Worm (Caenorhabditis elegans) whole organism, mixed stage, embryonic: ENCODE data around the gene vps-53.

Experiments used
- M03D4.4 ChIP-seq: sonication (generic microtip); optimal IDR thresholded peaks from 2 replicates; lab custom pipeline; 2017; ENCODE audit warnings: mild to moderate bottlenecking, missing genetic modification characterization, missing compliant biosample characterization
- blmp-1 ChIP-seq: fragments of 150-350 bp; optimal IDR thresholded peaks from 2 replicates; lab custom pipeline; 2014; ENCODE audit warnings: missing biosample characterization, missing genetic modification characterization
- ceh-39 ChIP-seq: fragments of 150-350 bp; optimal IDR thresholded peaks from 2 replicates; lab custom pipeline; 2014; ENCODE audit warnings: missing biosample characterization, missing genetic modification characterization
- ceh-43 ChIP-seq: fragments of 200-800 bp; sonication (Bioruptor generic); optimal IDR thresholded peaks from 2 replicates; lab custom pipeline; 2018; ENCODE audit warnings: mild to moderate bottlenecking, missing genetic modification characterization, moderate library complexity, missing compliant biosample characterization
- ces-1 ChIP-seq: fragments of 150-350 bp; optimal IDR thresholded peaks from 2 replicates; lab custom pipeline; 2014; ENCODE audit warnings: missing biosample characterization, missing genetic modification reagents, missing genetic modification characterization
- cnd-1 ChIP-seq: fragments of 200-800 bp; sonication (Bioruptor generic); optimal IDR thresholded peaks from 2 replicates; lab custom pipeline; 2018; ENCODE audit warnings: mild to moderate bottlenecking, missing genetic modification characterization, missing compliant biosample characterization
- drap-1 ChIP-seq: fragments of 200-800 bp; sonication (Bioruptor generic); optimal IDR thresholded peaks from 3 replicates; lab custom pipeline; 2018; ENCODE audit warnings: mild to moderate bottlenecking, missing genetic modification characterization, missing compliant biosample characterization
- elt-1 ChIP-seq: sonication (generic microtip); optimal IDR thresholded peaks from 2 replicates; lab custom pipeline; 2017; ENCODE audit warnings: missing genetic modification characterization, mild to moderate bottlenecking, missing compliant biosample characterization, antibody characterized with exemption, moderate library complexity, borderline replicate concordance; ENCODE audit not compliant: insufficient read depth
- elt-3 ChIP-seq: fragments of 150-350 bp; optimal IDR thresholded peaks from 2 replicates; lab custom pipeline; 2014; ENCODE audit warnings: missing biosample characterization, missing genetic modification characterization
- flh-1 ChIP-seq: fragments of 200-800 bp; sonication (Bioruptor generic); optimal IDR thresholded peaks from 2 replicates; lab custom pipeline; 2018; ENCODE audit warnings: mild to moderate bottlenecking, missing genetic modification characterization, moderate library complexity, missing compliant biosample characterization
- ham-2 ChIP-seq: fragments of 200-800 bp; sonication (Bioruptor generic); optimal IDR thresholded peaks from 2 replicates; lab custom pipeline; 2018; ENCODE audit warnings: mild to moderate bottlenecking, missing genetic modification characterization, missing compliant biosample characterization
- hlh-1 ChIP-seq: fragments of 150-350 bp; optimal IDR thresholded peaks from 2 replicates; lab custom pipeline; 2014; ENCODE audit warnings: missing biosample characterization, missing genetic modification reagents, missing genetic modification characterization
- lsy-2 ChIP-seq: fragments of 150-350 bp; optimal IDR thresholded peaks from 2 replicates; lab custom pipeline; 2014; ENCODE audit warnings: missing biosample characterization, missing genetic modification characterization
- mab-5 ChIP-seq: fragments of 150-350 bp; optimal IDR thresholded peaks from 2 replicates; lab custom pipeline; 2014; ENCODE audit warnings: missing biosample characterization, missing genetic modification characterization
- mls-2 ChIP-seq: sonication (generic microtip); optimal IDR thresholded peaks from 2 replicates; lab custom pipeline; 2016; ENCODE audit warnings: mild to moderate bottlenecking, missing genetic modification characterization, moderate library complexity, missing compliant biosample characterization
- nhr-12 ChIP-seq: fragments of 150-350 bp; optimal IDR thresholded peaks from 2 replicates; lab custom pipeline; 2014; ENCODE audit warnings: missing biosample characterization, missing genetic modification characterization
- nhr-2 ChIP-seq: fragments of 150-350 bp; optimal IDR thresholded peaks from 2 replicates; lab custom pipeline; 2014; ENCODE audit warnings: missing biosample characterization, missing genetic modification characterization
- nhr-237 ChIP-seq: fragments of 150-350 bp; optimal IDR thresholded peaks from 2 replicates; lab custom pipeline; 2014; ENCODE audit warnings: missing biosample characterization, missing genetic modification characterization
- nhr-28 ChIP-seq: fragments of 150-350 bp; optimal IDR thresholded peaks from 2 replicates; lab custom pipeline; 2014; ENCODE audit warnings: missing biosample characterization, missing genetic modification characterization
- nhr-76 ChIP-seq: sonication (generic microtip); optimal IDR thresholded peaks from 2 replicates; lab custom pipeline; 2017; ENCODE audit warnings: missing biosample characterization, missing genetic modification characterization
- pha-4 ChIP-seq: fragments of 150-350 bp; optimal IDR thresholded peaks from 2 replicates; lab custom pipeline; 2018; ENCODE audit warnings: missing biosample characterization, missing genetic modification reagents, missing genetic modification characterization
- sem-2 ChIP-seq: fragments of 200-800 bp; sonication (Bioruptor generic); optimal IDR thresholded peaks from 2 replicates; lab custom pipeline; 2018; ENCODE audit warnings: mild to moderate bottlenecking, missing genetic modification characterization, missing compliant biosample characterization
- sptf-1 ChIP-seq: sonication (generic microtip); optimal IDR thresholded peaks from 2 replicates; lab custom pipeline; 2017; ENCODE audit warnings: mild to moderate bottlenecking, missing genetic modification characterization, moderate library complexity, missing compliant biosample characterization
- tbx-8 ChIP-seq: fragments of 200-800 bp; sonication (Bioruptor generic); optimal IDR thresholded peaks from 2 replicates; lab custom pipeline; 2018; ENCODE audit warnings: mild to moderate bottlenecking, missing genetic modification characterization, moderate library complexity, missing compliant biosample characterization
- unc-120 ChIP-seq: sonication (generic microtip); optimal IDR thresholded peaks from 2 replicates; lab custom pipeline; 2017; ENCODE audit warnings: missing genetic modification characterization, missing compliant biosample characterization; ENCODE audit not compliant: poor library complexity, severe bottlenecking
- unc-39 ChIP-seq: fragments of 150-350 bp; optimal IDR thresholded peaks from 2 replicates; lab custom pipeline; 2014; ENCODE audit warnings: missing biosample characterization, missing genetic modification characterization
- unc-62 ChIP-seq: fragments of 150-350 bp; optimal IDR thresholded peaks from 2 replicates; lab custom pipeline; 2014; ENCODE audit warnings: missing biosample characterization, missing genetic modification reagents, missing genetic modification characterization
- zip-8 ChIP-seq: fragments of 150-350 bp; optimal IDR thresholded peaks from 2 replicates; lab custom pipeline; 2014; ENCODE audit warnings: missing biosample characterization, missing genetic modification characterization
- ztf-11 ChIP-seq: fragments of 150-350 bp; optimal IDR thresholded peaks from 2 replicates; lab custom pipeline; 2014; ENCODE audit warnings: missing biosample characterization, missing genetic modification characterization

Gene vps-53

ce11 chrIII:9793592-9794417 lies 36.5 kb upstream of the vps-53 start, which contains the start of the genes R10E11.9 and mcm-6:
R10E11.9 (minus strand) TSS chrIII:9793642.
mcm-6 (plus strand) TSS chrIII:9794367.
- TF ChIP-seq ceh-43 (GFP tag; lab: Kevin White, UChicago) (no peak), pha-4 (peak; percentile 11)

ce11 chrIII:9789607-9790073 lies 32.3 kb upstream of the vps-53 start, which contains the start of gene R10E11.5:
R10E11.5 (minus strand) TSS chrIII:9789657.
- no peak for TF ChIP-seq sptf-1
- no peak for TF ChIP-seq ceh-43 (GFP tag; lab: Kevin White, UChicago)
- no peak for TF ChIP-seq ham-2
- TF ChIP-seq unc-39 = no peak
- TF ChIP-seq nhr-12 (tag; lab: Kevin White, UChicago) = no peak
- no peak for TF ChIP-seq blmp-1 (tag; lab: Kevin White, UChicago)
- no peak for TF ChIP-seq mls-2 (tag; lab: Kevin White, UChicago)
- TF ChIP-seq nhr-28 (tag; lab: Kevin White, UChicago) = no peak
- TF ChIP-seq nhr-2 (tag; lab: Kevin White, UChicago) = no peak
- TF ChIP-seq cnd-1 (tag; lab: Kevin White, UChicago) = no peak
- no peak for TF ChIP-seq ztf-11 (tag; lab: Kevin White, UChicago)
- TF ChIP-seq unc-62 (GFP tag; lab: Kevin White, UChicago) = no peak
- TF ChIP-seq tbx-8 (GFP tag; lab: Kevin White, UChicago) = no peak
- TF ChIP-seq elt-3 (tag; lab: Kevin White, UChicago) = no peak
- no peak for TF ChIP-seq M03D4.4 (tag; lab: Kevin White, UChicago)
- TF ChIP-seq nhr-76 = no peak
- no peak for TF ChIP-seq unc-120
- no peak for TF ChIP-seq pha-4
- TF ChIP-seq flh-1 (GFP tag; lab: Kevin White, UChicago) = no peak
- TF ChIP-seq nhr-237 (tag; lab: Kevin White, UChicago) = no peak

- TF ChIP-seq elt-1 (tag; lab: Kevin White, UChicago) (no peak), flh-1 (GFP tag; lab: Kevin White, UChicago) (no peak), ces-1 (GFP tag; lab: Kevin White, UChicago) (no peak), unc-62 (GFP tag; lab: Kevin White, UChicago) (no peak), ztf-11 (tag; lab: Kevin White, UChicago) (no peak), ceh-43 (GFP tag; lab: Kevin White, UChicago) (no peak), drap-1 (GFP tag; lab: Kevin White, UChicago) (no peak), pha-4 (no peak), lsy-2 (tag; lab: Kevin White, UChicago) (no peak), sem-2 (GFP tag; lab: Kevin White, UChicago) (no peak), nhr-12 (tag; lab: Kevin White, UChicago) (no peak), cnd-1 (tag; lab: Kevin White, UChicago) (no peak), ceh-39 (tag; lab: Kevin White, UChicago) (no peak), mab-5 (tag; lab: Kevin White, UChicago) (no peak), zip-8 (no peak), mls-2 (tag; lab: Kevin White, UChicago) (no peak), tbx-8 (GFP tag; lab: Kevin White, UChicago) (no peak)
These were observed 31.8 kb upstream of the vps-53 start for ce11 chrIII:9789083-9789482.

ce11 chrIII:9786776-9787175 lies 29.5 kb upstream of the vps-53 start:
- TF ChIP-seq nhr-237 (tag; lab: Kevin White, UChicago) = no peak
- TF ChIP-seq sem-2 (GFP tag; lab: Kevin White, UChicago) = no peak
- TF ChIP-seq zip-8 = no peak
- TF ChIP-seq ceh-43 (GFP tag; lab: Kevin White, UChicago) = no peak
- TF ChIP-seq nhr-28 (tag; lab: Kevin White, UChicago) = no peak
- TF ChIP-seq elt-1 (tag; lab: Kevin White, UChicago) = no peak
- no peak for TF ChIP-seq elt-3 (tag; lab: Kevin White, UChicago)
- TF ChIP-seq ztf-11 (tag; lab: Kevin White, UChicago) = no peak
- no peak for TF ChIP-seq ham-2
- TF ChIP-seq hlh-1 (tag; lab: Kevin White, UChicago) = no peak
- TF ChIP-seq nhr-12 (tag; lab: Kevin White, UChicago) = no peak
- TF ChIP-seq blmp-1 (tag; lab: Kevin White, UChicago) = no peak
